Worm (Caenorhabditis elegans) whole organism, late embryonic: ENCODE results near the gene F02C9.2.

Source experiments
- dmd-4 ChIP-seq: sonication (generic microtip); optimal IDR thresholded peaks from 2 replicates; lab custom pipeline; 2016; ENCODE audit warnings: borderline replicate concordance, missing genetic modification characterization, missing compliant biosample characterization
- lin-11 ChIP-seq: fragments of 200-800 bp; sonication (Bioruptor generic); optimal IDR thresholded peaks from 2 replicates; lab custom pipeline; 2018; ENCODE audit warnings: mild to moderate bottlenecking, missing genetic modification characterization, missing compliant biosample characterization

DNA sequence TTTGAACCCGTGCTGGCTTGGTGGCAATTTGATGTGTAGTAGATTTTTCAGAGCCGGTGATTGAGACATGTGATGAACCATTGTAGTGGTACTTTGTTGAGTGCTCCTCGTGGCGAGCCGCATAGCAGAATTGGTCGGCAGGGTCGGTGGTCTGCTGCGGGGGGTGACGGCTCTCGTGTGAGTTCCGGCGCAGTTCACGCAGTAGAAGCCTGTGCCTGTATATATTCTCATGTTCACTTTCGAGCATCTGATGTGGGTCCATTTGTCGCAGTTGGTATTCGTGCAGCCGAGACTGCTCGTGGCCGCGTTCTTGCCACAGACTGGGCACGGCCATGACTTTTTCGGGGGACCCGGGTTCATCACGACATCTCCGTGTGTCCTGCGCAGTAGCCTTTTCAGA lies 28.8 kb downstream of the F02C9.2 start:
- TF ChIP-seq lin-11 (tag; lab: Kevin White, UChicago) (no peak), dmd-4 (tag; lab: Kevin White, UChicago) (no peak)
